Worm (Caenorhabditis elegans) whole organism, young adult: ENCODE results near the gene D2045.5.

ENCODE experiments used
- F10E7.11 ChIP-seq: sonication (generic microtip); optimal IDR thresholded peaks from 2 replicates; lab custom pipeline; 2017; ENCODE audit warnings: mild to moderate bottlenecking, missing genetic modification characterization, moderate library complexity, missing compliant biosample characterization
- F23B12.7 ChIP-seq: sonication (generic microtip); optimal IDR thresholded peaks from 2 replicates; lab custom pipeline; 2017; ENCODE audit warnings: missing genetic modification characterization, mild to moderate bottlenecking, missing compliant biosample characterization, antibody characterized with exemption, moderate library complexity; ENCODE audit not compliant: insufficient read depth
- F37B4.10 ChIP-seq: fragments of 200-800 bp; sonication (Bioruptor generic); IDR thresholded peaks from 2 replicates; pipeline ENCODE4 v1.3.6; 2022; ENCODE audit warnings: missing genetic modification characterization, missing compliant biosample characterization
- F55B11.4 ChIP-seq: sonication (generic microtip); optimal IDR thresholded peaks from 2 replicates; lab custom pipeline; 2016; ENCODE audit warnings: missing compliant biosample characterization, missing genetic modification characterization, borderline replicate concordance; ENCODE audit not compliant: insufficient read depth
- T26A5.8 ChIP-seq: sonication (generic microtip); optimal IDR thresholded peaks from 2 replicates; lab custom pipeline; 2016; ENCODE audit warnings: missing genetic modification characterization, missing compliant biosample characterization
- dpff-1 ChIP-seq: sonication (generic microtip); optimal IDR thresholded peaks from 2 replicates; lab custom pipeline; 2017; ENCODE audit warnings: mild to moderate bottlenecking, missing genetic modification characterization, missing compliant biosample characterization
- lir-1 ChIP-seq: fragments of 200-800 bp; sonication (Bioruptor generic); conservative IDR thresholded peaks from 2 replicates; pipeline ENCODE4 v1.3.6; 2022; ENCODE audit warnings: missing genetic modification reagents, missing genetic modification characterization, missing compliant biosample characterization
- mel-28 ChIP-seq: sonication (generic microtip); optimal IDR thresholded peaks from 2 replicates; lab custom pipeline; 2016; ENCODE audit warnings: borderline replicate concordance, mild to moderate bottlenecking, missing genetic modification characterization, missing compliant biosample characterization
- nfyb-1 ChIP-seq: fragments of 200-800 bp; sonication (Bioruptor generic); IDR thresholded peaks from 2 replicates; pipeline ENCODE4 v1.3.6; 2022; ENCODE audit warnings: missing genetic modification reagents, missing genetic modification characterization, missing compliant biosample characterization
- pha-4 ChIP-seq: fragments of 150-350 bp; sonication (generic microtip); optimal IDR thresholded peaks from 2 replicates; lab custom pipeline; 2014; ENCODE audit warnings: missing biosample characterization, missing genetic modification reagents, missing genetic modification characterization
- repo-1 ChIP-seq: sonication (generic microtip); optimal IDR thresholded peaks from 2 replicates; lab custom pipeline; 2017; ENCODE audit warnings: mild to moderate bottlenecking, missing genetic modification characterization, missing compliant biosample characterization
- rpc-1 ChIP-seq, 2 experiments: fragments of 150-350 bp in 1 of 2; sonication (generic microtip) in 1 of 2; optimal IDR thresholded peaks; 2 replicates each; lab custom pipeline; 2014 to 2018; ENCODE audit warnings: missing biosample characterization in 1 of 2, missing genetic modification characterization in 1 of 2, missing genetic modification reagents in 1 of 2, missing genotype in 1 of 2
- tbx-9 ChIP-seq: sonication (generic microtip); optimal IDR thresholded peaks from 2 replicates; lab custom pipeline; 2016; ENCODE audit warnings: borderline replicate concordance, missing genetic modification characterization, inconsistent platforms, missing compliant biosample characterization
- unc-130 ChIP-seq: sonication (generic microtip); optimal IDR thresholded peaks from 2 replicates; lab custom pipeline; 2016; ENCODE audit warnings: missing genetic modification reagents, missing genetic modification characterization, missing compliant biosample characterization

DNA sequence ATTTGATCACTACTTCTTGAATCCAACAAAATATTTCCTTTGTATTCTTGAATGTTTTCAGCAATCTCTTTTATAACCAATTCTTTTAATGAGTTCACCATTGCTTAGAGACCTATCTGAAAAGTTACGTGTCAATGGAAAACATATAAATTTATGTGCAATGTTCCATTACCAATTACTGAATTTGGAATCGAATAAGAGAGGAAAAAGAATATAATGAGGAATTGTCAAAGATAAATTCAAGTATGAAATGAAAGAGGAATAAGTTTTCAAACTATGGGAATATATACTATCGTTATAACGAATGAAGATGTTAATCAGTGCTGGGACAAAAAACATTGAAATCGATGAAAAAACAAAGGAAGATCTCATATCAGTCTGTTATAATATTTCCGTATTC, 18.4 kb downstream of the D2045.5 start, which contains the start of gene H04D03.4:
- TF ChIP-seq F55B11.4 (tag; lab: Kevin White, UChicago) (no peak), F23B12.7 (tag; lab: Kevin White, UChicago) (no peak), dpff-1 (tag; lab: Kevin White, UChicago) (no peak), unc-130 (GFP tag; lab: Kevin White, UChicago) (no peak), pha-4 (tag; lab: Kevin White, UChicago) (no peak), F10E7.11 (tag; lab: Kevin White, UChicago) (no peak), repo-1 (tag; lab: Kevin White, UChicago) (no peak), nfyb-1 (GFP tag; lab: Robert Waterston, UW) (no peak), lir-1 (GFP tag; lab: Robert Waterston, UW) (no peak), T26A5.8 (tag; lab: Kevin White, UChicago) (no peak), F37B4.10 (GFP tag; lab: Robert Waterston, UW) (no peak), tbx-9 (tag; lab: Kevin White, UChicago) (no peak), rpc-1 (optimal IDR thresholded peaks at IDR 0.05; lab: Kevin White, UChicago) (no peak), rpc-1 (tag; optimal IDR thresholded peaks at IDR 0.05; lab: Kevin White, UChicago) (no peak), mel-28 (tag; lab: Kevin White, UChicago) (no peak)
